Worm (Caenorhabditis elegans): ENCODE data around the gene ilys-6.

Gene ilys-6

ce11 chrIV:4034883-4035282, 28.6 kb downstream of the ilys-6 start, which contains the start of gene hlh-30 (continued):
- TF ChIP-seq gei-8 (GFP tag; optimal IDR thresholded peaks at IDR 0.05) (no peak), nhr-6 (tag; optimal IDR thresholded peaks at IDR 0.05) (peak; percentile 20), T26A8.4 (GFP tag; IDR thresholded peaks at IDR 0.05) (no peak), sdz-12 (GFP tag; optimal IDR thresholded peaks at IDR 0.05) (no peak), lin-38 (GFP tag; IDR thresholded peaks at IDR 0.05) (peak; percentile 38; the same call in 1 of the 2 replicates), Y5F2A.4 (GFP tag; optimal IDR thresholded peaks at IDR 0.05) (no peak), snpc-4 (tag; optimal IDR thresholded peaks at IDR 0.05) (no peak), ceh-28 (tag; optimal IDR thresholded peaks at IDR 0.05) (no peak), Y48G9A.11 (GFP tag; IDR thresholded peaks at IDR 0.05) (no peak)

- TF ChIP-seq ces-1 (GFP tag; optimal IDR thresholded peaks at IDR 0.05) (no peak), aha-1 (tag) (peak; percentile 88), ama-1 (optimal IDR thresholded peaks at IDR 0.05) (no peak), daf-16 (GFP tag; optimal IDR thresholded peaks at IDR 0.05) (peak in 1 of 2 experiments; percentile 27), daf-16 (tag; optimal IDR thresholded peaks at IDR 0.05) (peak; percentile 80), T26A8.4 (GFP tag; IDR thresholded peaks at IDR 0.05) (no peak), lsy-2 (tag; optimal IDR thresholded peaks at IDR 0.05) (peak in 1 of 2 experiments; percentile 21), dpl-1 (GFP tag; optimal IDR thresholded peaks at IDR 0.05) (peak; percentile 25), hlh-11 (tag; optimal IDR thresholded peaks at IDR 0.05) (peak; percentile 12), nhr-28 (tag; optimal IDR thresholded peaks at IDR 0.05) (peak; percentile 15), ceh-32 (tag; optimal IDR thresholded peaks at IDR 0.05; ENCODE audit: poor library complexity) (no peak), dve-1 (tag; optimal IDR thresholded peaks at IDR 0.05; ENCODE audit: insufficient read depth) (peak; percentile 2), unc-62 (GFP tag; optimal IDR thresholded peaks at IDR 0.05 in 1 of 2) (peak in 1 of 2 experiments; percentile 97), unc-62 (tag; optimal IDR thresholded peaks at IDR 0.05) (no peak)
Observed at ce11 chrIV:4033490-4033889, 30.0 kb downstream of the ilys-6 start.

ce11 chrIV:4032350-4032749, 31.1 kb downstream of the ilys-6 start:
- TF ChIP-seq nhr-28 (tag; optimal IDR thresholded peaks at IDR 0.05) (peak; percentile 19), zfp-2 (tag; optimal IDR thresholded peaks at IDR 0.05) (no peak), daf-16 (GFP tag; optimal IDR thresholded peaks at IDR 0.05) (no peak), daf-16 (tag; optimal IDR thresholded peaks at IDR 0.05) (peak; percentile 32), fos-1 (tag; optimal IDR thresholded peaks at IDR 0.05) (no peak), ceh-44 (GFP tag; IDR thresholded peaks at IDR 0.05) (no peak), dmd-6 (GFP tag; IDR thresholded peaks at IDR 0.05) (peak; percentile 9; the same call in 1 of the 2 replicates)

DNA sequence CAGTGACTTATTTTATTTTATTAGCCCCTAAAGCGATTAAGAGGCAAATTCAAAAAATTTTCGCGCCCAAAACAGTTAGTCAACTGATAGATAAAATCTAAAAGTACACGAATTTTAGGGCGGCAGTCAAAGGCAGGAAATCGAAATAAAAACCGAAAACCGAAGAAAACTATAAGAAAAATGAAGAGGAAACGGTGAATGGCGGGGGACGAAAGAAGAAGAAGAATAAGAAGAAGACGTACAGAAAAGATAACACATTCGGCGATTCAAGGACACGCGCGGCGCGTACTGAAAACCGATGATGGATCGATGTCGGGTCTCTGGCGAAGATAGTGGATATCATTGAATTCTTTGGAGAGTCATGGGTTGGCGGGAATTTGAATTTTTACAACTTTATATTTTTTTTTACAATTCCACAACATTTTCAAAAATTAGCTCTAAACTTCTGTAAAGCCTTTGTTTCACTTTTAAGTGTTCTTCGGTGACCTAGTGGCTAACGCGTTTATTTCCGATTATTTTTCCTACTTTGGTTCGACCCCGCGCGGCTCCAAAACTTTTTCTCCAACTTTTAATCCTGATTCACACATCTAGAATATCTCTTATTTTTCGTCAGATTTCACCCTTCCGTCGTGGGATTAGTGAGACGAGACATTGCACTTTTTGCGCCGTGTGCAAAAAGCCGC, 32.4 kb downstream of the ilys-6 start:
- TF ChIP-seq unc-62 (GFP tag; optimal IDR thresholded peaks at IDR 0.05 in 1 of 2), result peak in 1 of 2 experiments; percentile 94
- TF ChIP-seq unc-62 (tag; optimal IDR thresholded peaks at IDR 0.05), result no peak
- peak in 1 of 2 experiments; percentile 38 for TF ChIP-seq mdl-1 (tag; optimal IDR thresholded peaks at IDR 0.05)
- TF ChIP-seq aha-1 (tag), result peak; percentile 90
- TF ChIP-seq F49E8.2 (tag; optimal IDR thresholded peaks at IDR 0.05; ENCODE audit: borderline replicate concordance), result no peak
- no peak for TF ChIP-seq fos-1 (tag; optimal IDR thresholded peaks at IDR 0.05)
- TF ChIP-seq D1046.2 (GFP tag; IDR thresholded peaks at IDR 0.05), result no peak
- peak; percentile 66 for TF ChIP-seq dpl-1 (GFP tag; optimal IDR thresholded peaks at IDR 0.05)
- TF ChIP-seq nhr-28 (tag; optimal IDR thresholded peaks at IDR 0.05), result peak; percentile 60
- peak in 1 of 2 experiments; percentile 9 for TF ChIP-seq lsy-2 (tag; optimal IDR thresholded peaks at IDR 0.05)
- TF ChIP-seq hlh-11 (tag; optimal IDR thresholded peaks at IDR 0.05), result peak; percentile 29

DNA sequence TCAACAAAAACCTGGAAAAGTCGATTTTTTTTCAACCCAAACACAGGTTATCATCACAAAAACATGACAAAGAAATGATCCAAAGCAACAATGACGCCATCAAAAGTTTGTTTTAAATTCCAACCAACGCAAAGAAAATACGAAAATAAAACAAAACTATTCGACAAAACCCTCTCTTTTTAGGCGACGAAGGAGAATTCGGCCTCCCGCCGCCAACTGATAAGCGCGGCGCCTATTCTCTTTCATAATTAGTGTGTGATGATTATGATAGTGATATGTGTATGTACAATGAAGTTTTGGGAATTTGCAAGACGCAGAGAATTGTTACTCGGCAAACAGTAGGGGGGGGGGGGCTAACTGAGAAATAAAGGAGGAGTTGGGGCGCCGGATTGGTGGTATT, 34.2 kb downstream of the ilys-6 start:
- no peak for TF ChIP-seq arid-1 (GFP tag; conservative IDR thresholded peaks at IDR 0.05)
- TF ChIP-seq dmd-6 (GFP tag; IDR thresholded peaks at IDR 0.05), result peak; percentile 26; the same call in 1 of the 2 replicates
- no peak for TF ChIP-seq daf-16 (GFP tag; optimal IDR thresholded peaks at IDR 0.05)
- TF ChIP-seq daf-16 (tag; optimal IDR thresholded peaks at IDR 0.05), result peak; percentile 81
- TF ChIP-seq hif-1 (tag; optimal IDR thresholded peaks at IDR 0.05), result peak in 1 of 2 experiments; percentile 36
- no peak for TF ChIP-seq sdz-12 (GFP tag; optimal IDR thresholded peaks at IDR 0.05)
- peak; percentile 65 for TF ChIP-seq hlh-11 (tag; optimal IDR thresholded peaks at IDR 0.05)
- no peak for TF ChIP-seq ama-1 (optimal IDR thresholded peaks at IDR 0.05)
- TF ChIP-seq mes-2 (tag; optimal IDR thresholded peaks at IDR 0.05; ENCODE audit: poor library complexity, severe bottlenecking), result peak; percentile 29
- TF ChIP-seq nhr-28 (tag; optimal IDR thresholded peaks at IDR 0.05), result peak; percentile 59
- no peak for TF ChIP-seq nhr-25 (tag; optimal IDR thresholded peaks at IDR 0.05; ENCODE audit: borderline replicate concordance, insufficient read depth)
- no peak for TF ChIP-seq ceh-20 (GFP tag; IDR thresholded peaks at IDR 0.05)
- TF ChIP-seq pqm-1 (tag; optimal IDR thresholded peaks at IDR 0.05), result peak; percentile 72
- no peak for TF ChIP-seq duxl-1 (tag; optimal IDR thresholded peaks at IDR 0.05; ENCODE audit: poor library complexity)
- TF ChIP-seq mdl-1 (tag; optimal IDR thresholded peaks at IDR 0.05), result no peak
- peak; percentile 57 for TF ChIP-seq dve-1 (tag; optimal IDR thresholded peaks at IDR 0.05; ENCODE audit: insufficient read depth)
- no peak for TF ChIP-seq attf-4 (tag; optimal IDR thresholded peaks at IDR 0.05)
